Worm (Caenorhabditis elegans): ENCODE measurements around the gene F02H6.7.

- TF ChIP-seq unc-62 (GFP tag; optimal IDR thresholded peaks at IDR 0.05) (no peak), elt-1 (tag; optimal IDR thresholded peaks at IDR 0.05; ENCODE audit: borderline replicate concordance, insufficient read depth) (no peak), mls-2 (tag; optimal IDR thresholded peaks at IDR 0.05) (no peak), nhr-28 (tag; optimal IDR thresholded peaks at IDR 0.05) (no peak), mab-5 (tag; optimal IDR thresholded peaks at IDR 0.05) (no peak), lsy-2 (tag; optimal IDR thresholded peaks at IDR 0.05) (no peak), ztf-11 (tag; optimal IDR thresholded peaks at IDR 0.05) (no peak), nhr-2 (tag; optimal IDR thresholded peaks at IDR 0.05) (no peak), blmp-1 (tag; optimal IDR thresholded peaks at IDR 0.05) (no peak), nhr-76 (tag; optimal IDR thresholded peaks at IDR 0.05) (no peak), ceh-43 (GFP tag; optimal IDR thresholded peaks at IDR 0.05) (no peak), nhr-237 (tag; optimal IDR thresholded peaks at IDR 0.05) (no peak)
Observed at ce11 chrIV:14227138-14227537, 831 bp downstream of the F02H6.7 start.
